Fruit fly (Drosophila melanogaster): ENCODE measurements around the gene Spn28F.

Gene Spn28F

DNA sequence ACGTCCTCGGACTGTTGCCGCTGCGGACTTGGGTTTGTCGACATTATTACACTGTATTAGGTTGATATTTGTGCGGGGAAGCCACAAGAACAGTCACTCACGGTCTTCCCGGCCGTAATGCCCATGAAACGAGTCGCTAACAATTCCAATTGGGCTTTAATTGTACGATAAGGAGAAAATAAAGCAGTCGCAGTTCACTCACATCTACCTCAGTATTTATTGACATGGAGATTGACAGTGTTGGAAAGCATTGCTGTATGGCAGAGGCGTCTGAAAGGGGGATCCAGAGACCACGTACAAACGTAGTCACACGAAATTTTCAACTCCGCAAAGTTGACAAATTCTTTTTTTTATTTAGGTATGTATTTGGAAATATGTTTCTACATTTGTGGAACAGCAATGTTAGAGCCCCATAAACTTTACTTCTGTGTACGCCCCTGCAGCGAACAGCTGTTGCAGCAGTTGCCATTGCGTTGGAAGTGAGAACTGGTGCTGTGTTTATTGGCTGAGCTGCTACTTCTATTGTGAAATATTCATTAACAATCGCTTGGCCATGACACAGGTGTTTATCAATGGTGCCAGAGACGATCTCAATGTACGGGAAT lies 28.8 kb downstream of the Spn28F start, which contains the start of the genes CG8372 and CG8360 (continued):
- TF ChIP-seq sens (GFP tag), result peak; percentile 100
- TF ChIP-seq CG9817 (tag; optimal IDR thresholded peaks at IDR 0.05), result peak; percentile 98
- TF ChIP-seq prd (optimal IDR thresholded peaks at IDR 0.05), result no peak
- peak; percentile 100 for TF ChIP-seq prd (GFP tag; IDR thresholded peaks at IDR 0.05)
- peak; percentile 99 for TF ChIP-seq CG33213 (GFP tag; optimal IDR thresholded peaks at IDR 0.05)
- peak; percentile 100 for TF ChIP-seq CG10267 (tag; optimal IDR thresholded peaks at IDR 0.05)
- TF ChIP-seq zfh1 (GFP tag; IDR thresholded peaks at IDR 0.05), result peak; percentile 100
- peak; percentile 98 for TF ChIP-seq disco-r (GFP tag; optimal IDR thresholded peaks at IDR 0.05)
- TF ChIP-seq H2.0 (GFP tag; IDR thresholded peaks at IDR 0.05), result peak; percentile 99
- peak; percentile 91 for TF ChIP-seq CG5180 (GFP tag; optimal IDR thresholded peaks at IDR 0.05)
- peak; percentile 100 for TF ChIP-seq vvl (GFP tag; IDR thresholded peaks at IDR 0.05)
- TF ChIP-seq dmrt11E (tag; optimal IDR thresholded peaks at IDR 0.05), result peak; percentile 95
- peak; percentile 99 for TF ChIP-seq CG6813 (GFP tag; optimal IDR thresholded peaks at IDR 0.05)
- TF ChIP-seq bowl (GFP tag; IDR thresholded peaks at IDR 0.05), result peak; percentile 97
- peak; percentile 98 for TF ChIP-seq CG2202 (tag; optimal IDR thresholded peaks at IDR 0.05)
- TF ChIP-seq tgo (GFP tag; IDR thresholded peaks at IDR 0.05), result peak; percentile 99
- peak; percentile 93 for TF ChIP-seq MESR4 (GFP tag; optimal IDR thresholded peaks at IDR 0.05)
- TF ChIP-seq sna (GFP tag; IDR thresholded peaks at IDR 0.05; ENCODE audit: partially characterized antibody), result peak; percentile 69
- TF ChIP-seq odd (GFP tag; optimal IDR thresholded peaks at IDR 0.05), result peak; percentile 97
- peak; percentile 98 for TF ChIP-seq tio (GFP tag; optimal IDR thresholded peaks at IDR 0.05)
- TF ChIP-seq sug (tag; optimal IDR thresholded peaks at IDR 0.05), result peak; percentile 97
- peak; percentile 97 for TF ChIP-seq NC2α (GFP tag; optimal IDR thresholded peaks at IDR 0.05)
- TF ChIP-seq CG5953 (GFP tag; IDR thresholded peaks at IDR 0.05), result peak; percentile 98
- peak; percentile 99 for TF ChIP-seq CG11456 (GFP tag; IDR thresholded peaks at IDR 0.05)
- peak; percentile 99 for TF ChIP-seq CG17359 (tag; optimal IDR thresholded peaks at IDR 0.05)
- peak; percentile 97 for TF ChIP-seq CG7987 (GFP tag; optimal IDR thresholded peaks at IDR 0.05)
- TF ChIP-seq Camta (GFP tag; optimal IDR thresholded peaks at IDR 0.05), result peak; percentile 99
- TF ChIP-seq cg (GFP tag; optimal IDR thresholded peaks at IDR 0.05), result peak; percentile 8
- TF ChIP-seq toy (GFP tag; IDR thresholded peaks at IDR 0.05), result peak; percentile 96
- TF ChIP-seq bcd (GFP tag; optimal IDR thresholded peaks at IDR 0.05), result peak; percentile 99
- peak in 1 of 2 experiments; percentile 72 for TF ChIP-seq tll (GFP tag; optimal IDR thresholded peaks at IDR 0.05)
- TF ChIP-seq fru (optimal IDR thresholded peaks at IDR 0.05), result no peak
- TF ChIP-seq CG2678 (tag; optimal IDR thresholded peaks at IDR 0.05), result peak; percentile 99
- peak; percentile 99 for TF ChIP-seq gcm2 (GFP tag; optimal IDR thresholded peaks at IDR 0.05)
- TF ChIP-seq CG1647 (GFP tag; optimal IDR thresholded peaks at IDR 0.05), result peak; percentile 99
- peak; percentile 99 for TF ChIP-seq caup (GFP tag; optimal IDR thresholded peaks at IDR 0.05; ENCODE audit: severe bottlenecking)
- TF ChIP-seq pnt (GFP tag; optimal IDR thresholded peaks at IDR 0.05), result peak; percentile 99
- TF ChIP-seq btn (GFP tag; optimal IDR thresholded peaks at IDR 0.05), result peak; percentile 98
- TF ChIP-seq tap (tag; optimal IDR thresholded peaks at IDR 0.05), result peak; percentile 98
- peak; percentile 99 for TF ChIP-seq ken (GFP tag; IDR thresholded peaks at IDR 0.05)
- TF ChIP-seq Ets97D (GFP tag; optimal IDR thresholded peaks at IDR 0.05), result peak; percentile 96
- peak; percentile 97 for TF ChIP-seq CG10959 (GFP tag; IDR thresholded peaks at IDR 0.05)
- TF ChIP-seq ham (GFP tag; IDR thresholded peaks at IDR 0.05), result peak; percentile 93
- peak; percentile 90 to 95 for TF ChIP-seq crp (GFP tag; optimal IDR thresholded peaks at IDR 0.05)
- TF ChIP-seq CG12219 (GFP tag; optimal IDR thresholded peaks at IDR 0.05), result peak; percentile 98
- TF ChIP-seq gce (GFP tag; IDR thresholded peaks at IDR 0.05), result peak; percentile 98
- TF ChIP-seq Dip2 (GFP tag; IDR thresholded peaks at IDR 0.05), result peak; percentile 74; the same call in 1 of the 2 replicates
- peak; percentile 98 for TF ChIP-seq da (GFP tag; optimal IDR thresholded peaks at IDR 0.05)
- TF ChIP-seq CG9609 (GFP tag; optimal IDR thresholded peaks at IDR 0.05), result peak; percentile 99
- peak; percentile 96 for TF ChIP-seq CG11504 (tag; optimal IDR thresholded peaks at IDR 0.05)
